ENCODE assay signal across 7 fruit fly cellular contexts in the genomic region with DNA sequence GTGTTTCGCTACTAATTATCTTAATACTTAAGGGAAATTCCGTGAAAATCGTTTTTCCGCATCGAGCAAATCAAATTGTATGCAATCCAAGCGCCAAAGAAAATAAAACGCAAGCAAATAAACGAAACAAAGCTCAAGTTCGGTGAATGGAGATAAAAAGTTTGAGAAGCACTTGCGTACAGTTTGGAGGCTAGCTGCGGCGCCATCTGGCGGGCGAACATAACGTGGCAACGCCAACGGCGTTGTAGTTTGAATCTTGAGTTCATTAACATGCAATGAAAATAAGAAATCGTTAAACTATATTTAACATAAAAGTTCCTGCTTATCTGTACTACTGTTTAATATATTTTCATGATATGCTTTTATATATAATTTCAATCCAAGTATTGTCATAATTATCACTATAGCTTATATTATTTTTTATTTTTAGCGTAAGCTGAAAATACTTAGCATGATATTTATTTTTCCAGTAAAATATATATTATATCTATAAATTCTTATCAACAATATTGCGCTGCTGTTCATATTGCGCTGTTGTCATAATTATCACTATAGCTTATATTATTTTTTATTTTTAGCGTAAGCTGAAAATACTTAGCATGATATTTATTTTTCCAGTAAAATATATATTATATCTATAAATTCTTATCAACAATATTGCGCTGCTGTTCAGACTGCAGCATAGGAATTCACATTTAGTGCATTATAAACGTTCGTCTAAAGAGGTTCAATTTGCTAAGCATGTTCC.
TF ChIP-seq lines count a peak whose summit lies in the region.

A gene (plus strand): TSS at position 698 of the 748 bp plus-strand sequence.

- peak; percentile 93 to 94 for TF ChIP-seq CTCF in S2 (optimal IDR thresholded peaks at IDR 0.05; lab: Kevin White, UChicago)
- peak; percentile 95 for TF ChIP-seq CTCF in whole organism, embryonic (GFP tag; optimal IDR thresholded peaks at IDR 0.05; lab: Kevin White, UChicago)

TF ChIP-seq in whole organism, 6 proteins besides CTCF, POLR2A, EP300 and RAD21:
- TF ChIP-seq EcR (GFP tag; optimal IDR thresholded peaks at IDR 0.05; lab: Kevin White, UChicago) = peak; percentile 71 to 86

TF ChIP-seq in whole organism, adult, 20 proteins besides CTCF, POLR2A, EP300 and RAD21:
- TF ChIP-seq tj (GFP tag; optimal IDR thresholded peaks at IDR 0.05; lab: Kevin White, UChicago) = peak; percentile 15
- TF ChIP-seq toe (GFP tag; optimal IDR thresholded peaks at IDR 0.05; lab: Kevin White, UChicago) = peak; percentile 14
TF ChIP-seq in whole organism, adult: peak in this region for 2; not testable (repeated sequence) for 18.

TF ChIP-seq in whole organism, embryonic, 481 proteins besides CTCF, POLR2A, EP300 and RAD21 (continues in another document):
- TF ChIP-seq Xbp1 (GFP tag; optimal IDR thresholded peaks at IDR 0.05; lab: Kevin White, UChicago) = peak; percentile 13
- peak; percentile 65 for TF ChIP-seq CG13287 (GFP tag; IDR thresholded peaks at IDR 0.05; lab: Robert Waterston, UW; ENCODE audit: partially characterized antibody)
- TF ChIP-seq Deaf1 (tag; optimal IDR thresholded peaks at IDR 0.05; lab: Kevin White, UChicago) = peak; percentile 8
- TF ChIP-seq nmo (GFP tag; optimal IDR thresholded peaks at IDR 0.05; lab: Kevin White, UChicago) = peak; percentile 26
- TF ChIP-seq CG9932 (GFP tag; IDR thresholded peaks at IDR 0.05; lab: Robert Waterston, UW) = 0 out of 2 replicates have a peak, but pooled peaks have one; percentile 22
- peak; percentile 29 for TF ChIP-seq CG17912 (GFP tag; optimal IDR thresholded peaks at IDR 0.05; lab: Kevin White, UChicago)
- TF ChIP-seq CG34422 (GFP tag; IDR thresholded peaks at IDR 0.05; lab: Robert Waterston, UW) = peak; percentile 17; the same call in 1 of the 3 replicates
- 0 out of 2 replicates have a peak, but pooled peaks have one; percentile 5 for TF ChIP-seq NFAT (GFP tag; IDR thresholded peaks at IDR 0.05; lab: Robert Waterston, UW)
- peak; percentile 2 for TF ChIP-seq CG15601 (tag; optimal IDR thresholded peaks at IDR 0.05; lab: Kevin White, UChicago)
- peak; percentile 4 for TF ChIP-seq CG30403 (GFP tag; optimal IDR thresholded peaks at IDR 0.05; lab: Kevin White, UChicago)
- TF ChIP-seq CG3163 (GFP tag; optimal IDR thresholded peaks at IDR 0.05; lab: Kevin White, UChicago) = peak; percentile 27
- peak; percentile 30 for TF ChIP-seq CG7839 (tag; optimal IDR thresholded peaks at IDR 0.05; lab: Kevin White, UChicago)
- TF ChIP-seq Dref (GFP tag; IDR thresholded peaks at IDR 0.05; lab: Robert Waterston, UW) = 0 out of 2 replicates have a peak, but pooled peaks have one; percentile 20
- 0 out of 3 replicates have a peak, but pooled peaks have one; percentile 32 for TF ChIP-seq CG14860 (GFP tag; IDR thresholded peaks at IDR 0.05; lab: Robert Waterston, UW; ENCODE audit: partially characterized antibody)
- TF ChIP-seq amos (GFP tag; IDR thresholded peaks at IDR 0.05; lab: Robert Waterston, UW; ENCODE audit: partially characterized antibody) = peak; percentile 61
- TF ChIP-seq CG6654 (GFP tag; optimal IDR thresholded peaks at IDR 0.05; lab: Kevin White, UChicago) = peak; percentile 100

TF ChIP-seq in whole organism, prepupa, 60 proteins besides CTCF, POLR2A, EP300 and RAD21:
- TF ChIP-seq fkh (GFP tag; optimal IDR thresholded peaks at IDR 0.05; lab: Kevin White, UChicago) (peak; percentile 9), CG3032 (tag; optimal IDR thresholded peaks at IDR 0.05; lab: Kevin White, UChicago) (peak; percentile 12), cyc (GFP tag; optimal IDR thresholded peaks at IDR 0.05; lab: Kevin White, UChicago) (peak; percentile 14), Sox14 (GFP tag; optimal IDR thresholded peaks at IDR 0.05; lab: Kevin White, UChicago) (peak; percentile 46), svp (GFP tag; lab: Kevin White, UChicago) (peak; percentile 55), CG6808 (GFP tag; optimal IDR thresholded peaks at IDR 0.05; lab: Kevin White, UChicago) (peak; percentile 3), Hr39 (GFP tag; optimal IDR thresholded peaks at IDR 0.05; lab: Kevin White, UChicago) (peak; percentile 31), CG31627 (GFP tag; optimal IDR thresholded peaks at IDR 0.05; lab: Kevin White, UChicago) (peak; percentile 7), Eip78C (GFP tag; lab: Kevin White, UChicago) (peak; percentile 41), eg (GFP tag; IDR thresholded peaks at IDR 0.05; lab: Robert Waterston, UW) (0 out of 3 replicates have a peak, but pooled peaks have one; percentile 9), lz (GFP tag; optimal IDR thresholded peaks at IDR 0.05; lab: Kevin White, UChicago) (peak; percentile 14)

TF ChIP-seq in whole organism, pupa, 21 proteins besides CTCF, POLR2A, EP300 and RAD21:
- TF ChIP-seq CG4496 (GFP tag; IDR thresholded peaks at IDR 0.05; lab: Robert Waterston, UW) (peak; percentile 65), EcR (GFP tag; optimal IDR thresholded peaks at IDR 0.05; lab: Kevin White, UChicago) (peak; percentile 92), CG8159 (tag; optimal IDR thresholded peaks at IDR 0.05; lab: Kevin White, UChicago) (peak; percentile 20)

TF ChIP-seq in whole organism, wandering third instar larva, 38 proteins besides CTCF, POLR2A, EP300 and RAD21:
- TF ChIP-seq Myc (optimal IDR thresholded peaks at IDR 0.05; lab: Kevin White, UChicago) (peak; percentile 86), foxo (GFP tag; optimal IDR thresholded peaks at IDR 0.05; lab: Kevin White, UChicago) (peak in 1 of 2 experiments; percentile 0), Vsx2 (GFP tag; optimal IDR thresholded peaks at IDR 0.05; lab: Kevin White, UChicago; ENCODE audit: partially characterized antibody) (peak; percentile 10)
